Fruit fly (Drosophila melanogaster) S2 (cell line): ENCODE data around the gene Mgat4b.

Source experiments
- CG8478 ChIP-seq: fragments of >200 bp; optimal IDR thresholded peaks from 2 replicates; lab custom pipeline; 2018
- CTCF ChIP-seq, 2 experiments: fragments of >200 bp; optimal IDR thresholded peaks; 2 replicates each; lab custom pipeline; 2018

- TF ChIP-seq CG8478 (lab: Kevin White, UChicago) (no peak), CTCF (optimal IDR thresholded peaks at IDR 0.05; lab: Kevin White, UChicago) (no peak)
Measured at dm6 chr3L:14759097-14759795, 9.8 kb downstream of the Mgat4b start.
